Worm (Caenorhabditis elegans) whole organism, young adult: ENCODE data around the gene F53B1.8.
A peak's percentile ranks its signal among the peaks of the same experiment; 100 is the strongest.

Experiments used
- B0035.1 ChIP-seq: sonication (generic microtip); optimal IDR thresholded peaks from 2 replicates; lab custom pipeline; 2016; ENCODE audit warnings: missing genetic modification characterization, mild to moderate bottlenecking, missing compliant biosample characterization, missing genotype, missing genetic modification reagents
- B0261.1 ChIP-seq: sonication (generic microtip); optimal IDR thresholded peaks from 2 replicates; lab custom pipeline; 2016; ENCODE audit warnings: mild to moderate bottlenecking, missing genetic modification characterization, moderate library complexity, missing compliant biosample characterization
- B0336.3 ChIP-seq: fragments of 200-800 bp; sonication (Bioruptor generic); IDR thresholded peaks from 2 replicates; pipeline ENCODE4 v1.3.6; 2022; ENCODE audit warnings: missing genetic modification characterization, missing compliant biosample characterization
- C17E4.6 ChIP-seq: fragments of 200-800 bp; sonication (Bioruptor generic); IDR thresholded peaks from 2 replicates; pipeline ENCODE4 v1.3.6; 2022; ENCODE audit warnings: missing genetic modification reagents, missing genetic modification characterization, missing compliant biosample characterization
- F33H1.4 ChIP-seq: fragments of 200-800 bp; sonication (Bioruptor generic); IDR thresholded peaks from 2 replicates; pipeline ENCODE4 v1.3.6; 2022; ENCODE audit warnings: missing genetic modification reagents, missing genetic modification characterization, missing compliant biosample characterization
- F39B2.1 ChIP-seq: fragments of 200-800 bp; sonication (Bioruptor generic); IDR thresholded peaks from 2 replicates; pipeline ENCODE4 v1.3.6; 2022; ENCODE audit warnings: missing genetic modification reagents, missing genetic modification characterization, missing compliant biosample characterization
- F57A8.1 ChIP-seq: fragments of 200-800 bp; sonication (Bioruptor generic); optimal IDR thresholded peaks from 2 replicates; lab custom pipeline; 2018; ENCODE audit warnings: mild to moderate bottlenecking, missing genetic modification characterization, moderate library complexity, missing compliant biosample characterization
- T26A5.8 ChIP-seq: sonication (generic microtip); optimal IDR thresholded peaks from 2 replicates; lab custom pipeline; 2016; ENCODE audit warnings: missing genetic modification characterization, missing compliant biosample characterization
- Y67H2A.10 ChIP-seq: fragments of 200-800 bp; sonication (Bioruptor generic); conservative IDR thresholded peaks from 2 replicates; pipeline ENCODE4 v1.3.6; 2022; ENCODE audit warnings: missing genetic modification reagents, missing genetic modification characterization, missing compliant biosample characterization
- atf-7 ChIP-seq: sonication (generic microtip); optimal IDR thresholded peaks from 2 replicates; lab custom pipeline; 2017; ENCODE audit warnings: mild to moderate bottlenecking, missing genetic modification characterization, missing compliant biosample characterization
- attf-5 ChIP-seq: fragments of 200-800 bp; sonication (Bioruptor generic); optimal IDR thresholded peaks from 2 replicates; lab custom pipeline; 2018; ENCODE audit warnings: mild to moderate bottlenecking, missing genetic modification characterization, missing compliant biosample characterization
- ccch-3 ChIP-seq: fragments of 200-800 bp; sonication (Bioruptor generic); optimal IDR thresholded peaks from 2 replicates; lab custom pipeline; 2018; ENCODE audit warnings: mild to moderate bottlenecking, missing genetic modification characterization, missing compliant biosample characterization
- ceh-58 ChIP-seq: fragments of 200-800 bp; sonication (Bioruptor generic); IDR thresholded peaks from 2 replicates; pipeline ENCODE4 v1.3.6; 2022; ENCODE audit warnings: missing genetic modification characterization, missing compliant biosample characterization
- ceh-79 ChIP-seq: sonication (generic microtip); optimal IDR thresholded peaks from 2 replicates; lab custom pipeline; 2017; ENCODE audit warnings: mild to moderate bottlenecking, missing genetic modification characterization, missing compliant biosample characterization
- dpl-1 ChIP-seq: fragments of 150-350 bp; optimal IDR thresholded peaks from 2 replicates; lab custom pipeline; 2014; ENCODE audit warnings: missing biosample characterization, missing genetic modification reagents, missing genetic modification characterization
- egl-18 ChIP-seq: fragments of 200-800 bp; sonication (Bioruptor generic); IDR thresholded peaks from 2 replicates; pipeline ENCODE4 v1.3.6; 2022; ENCODE audit warnings: missing genetic modification reagents, missing genetic modification characterization, missing compliant biosample characterization
- egl-44 ChIP-seq: fragments of 200-800 bp; sonication (Bioruptor generic); IDR thresholded peaks from 2 replicates; pipeline ENCODE4 v1.3.6; 2022; ENCODE audit warnings: missing genetic modification reagents, missing genetic modification characterization, missing compliant biosample characterization
- egrh-3 ChIP-seq: fragments of 200-800 bp; sonication (Bioruptor generic); IDR thresholded peaks from 2 replicates; pipeline ENCODE4 v1.3.6; 2022; ENCODE audit warnings: missing genetic modification reagents, missing genetic modification characterization, missing compliant biosample characterization
- ets-4 ChIP-seq: fragments of 200-800 bp; sonication (Bioruptor generic); optimal IDR thresholded peaks from 2 replicates; lab custom pipeline; 2018; ENCODE audit warnings: mild to moderate bottlenecking, missing genetic modification characterization, missing compliant biosample characterization
- him-1 ChIP-seq: sonication (generic microtip); optimal IDR thresholded peaks from 2 replicates; lab custom pipeline; 2016; ENCODE audit warnings: missing genotype, missing genetic modification reagents, missing genetic modification characterization, missing compliant biosample characterization
- hlh-12 ChIP-seq: sonication (generic microtip); optimal IDR thresholded peaks from 2 replicates; lab custom pipeline; 2016; ENCODE audit warnings: missing genetic modification characterization, missing compliant biosample characterization
- hlh-26 ChIP-seq: fragments of 200-800 bp; sonication (Bioruptor generic); conservative IDR thresholded peaks from 2 replicates; pipeline ENCODE4 v1.3.6; 2022; ENCODE audit warnings: missing genetic modification reagents, missing genetic modification characterization, missing compliant biosample characterization
- hmg-1.2 ChIP-seq: fragments of 200-800 bp; sonication (Bioruptor generic); IDR thresholded peaks from 2 replicates; pipeline ENCODE4 v1.3.6; 2022; ENCODE audit warnings: missing genetic modification reagents, missing genetic modification characterization, missing compliant biosample characterization
- lin-40 ChIP-seq: sonication (generic microtip); optimal IDR thresholded peaks from 2 replicates; lab custom pipeline; 2016; ENCODE audit warnings: missing genetic modification characterization, mild to moderate bottlenecking, missing compliant biosample characterization, missing genotype, missing genetic modification reagents
- lir-1 ChIP-seq: fragments of 200-800 bp; sonication (Bioruptor generic); conservative IDR thresholded peaks from 2 replicates; pipeline ENCODE4 v1.3.6; 2022; ENCODE audit warnings: missing genetic modification reagents, missing genetic modification characterization, missing compliant biosample characterization
- lsl-1 ChIP-seq: fragments of 200-800 bp; sonication (Bioruptor generic); optimal IDR thresholded peaks from 2 replicates; lab custom pipeline; 2018; ENCODE audit warnings: mild to moderate bottlenecking, missing genetic modification characterization, moderate library complexity, missing compliant biosample characterization
- nhr-80 ChIP-seq: sonication (generic microtip); optimal IDR thresholded peaks from 2 replicates; lab custom pipeline; 2016; ENCODE audit warnings: missing genetic modification characterization, missing compliant biosample characterization
- nhr-90 ChIP-seq: sonication (generic microtip); optimal IDR thresholded peaks from 2 replicates; lab custom pipeline; 2016; ENCODE audit warnings: missing genotype, mild to moderate bottlenecking, missing genetic modification characterization, missing compliant biosample characterization
- pha-4 ChIP-seq: fragments of 150-350 bp; sonication (generic microtip); optimal IDR thresholded peaks from 2 replicates; lab custom pipeline; 2014; ENCODE audit warnings: missing biosample characterization, missing genetic modification reagents, missing genetic modification characterization
- snpc-3.4 ChIP-seq: sonication (generic microtip); optimal IDR thresholded peaks from 2 replicates; lab custom pipeline; 2017; ENCODE audit warnings: missing genetic modification characterization, mild to moderate bottlenecking, missing compliant biosample characterization, antibody characterized with exemption, moderate library complexity, missing genotype, missing genetic modification reagents
- snpc-4 ChIP-seq, 5 experiments: fragments of 150-350 bp in 1 of 5; sonication (generic microtip) in 4 of 5; optimal IDR thresholded peaks; 2 replicates each; lab custom pipeline; 2014 to 2018; ENCODE audit warnings: missing genetic modification characterization in 5 of 5, missing biosample characterization in 3 of 5, antibody characterized with exemption in 2 of 5, mild to moderate bottlenecking in 2 of 5, missing compliant biosample characterization in 2 of 5, missing genotype in 2 of 5, moderate library complexity in 2 of 5, missing genetic modification reagents in 1 of 5
- somi-1 ChIP-seq: fragments of 200-800 bp; sonication (Bioruptor generic); optimal IDR thresholded peaks from 2 replicates; lab custom pipeline; 2018; ENCODE audit warnings: mild to moderate bottlenecking, missing genetic modification characterization, missing compliant biosample characterization
- tlf-1 ChIP-seq: fragments of 200-800 bp; sonication (Bioruptor generic); optimal IDR thresholded peaks from 2 replicates; lab custom pipeline; 2018; ENCODE audit warnings: mild to moderate bottlenecking, missing genetic modification characterization, missing compliant biosample characterization
- unc-62 ChIP-seq: fragments of 150-350 bp; optimal IDR thresholded peaks from 2 replicates; lab custom pipeline; 2014; ENCODE audit warnings: missing biosample characterization, missing genetic modification reagents, missing genetic modification characterization
- zfh-2 ChIP-seq: fragments of 200-800 bp; sonication (Bioruptor generic); conservative IDR thresholded peaks from 2 replicates; pipeline ENCODE4 v1.3.6; 2022; ENCODE audit warnings: missing genetic modification reagents, missing genetic modification characterization, missing compliant biosample characterization
- ztf-26 ChIP-seq: sonication (generic microtip); optimal IDR thresholded peaks from 2 replicates; lab custom pipeline; 2017; ENCODE audit warnings: missing genetic modification characterization, missing compliant biosample characterization

F53B1.8 gene

ce11 chrX:2094094-2094493 is 35.9 kb downstream of the F53B1.8 start:
- TF ChIP-seq snpc-4 (GFP tag; optimal IDR thresholded peaks at IDR 0.05; lab: Kevin White, UChicago) (no peak), snpc-4 (tag; optimal IDR thresholded peaks at IDR 0.05; lab: Kevin White, UChicago) (no peak), dpl-1 (GFP tag; lab: Kevin White, UChicago) (no peak), lir-1 (GFP tag; lab: Robert Waterston, UW) (no peak), ccch-3 (GFP tag; lab: Kevin White, UChicago) (no peak), egrh-3 (peak; percentile 31; the same call in 1 of the 2 replicates), hlh-12 (tag; lab: Kevin White, UChicago) (no peak), Y67H2A.10 (GFP tag; lab: Robert Waterston, UW) (no peak), zfh-2 (GFP tag; lab: Robert Waterston, UW) (0 out of 2 replicates have a peak, but pooled peaks have one; percentile 21), ceh-79 (no peak)
- TF ChIP-seq, all 124 proteins: peak for 2

ce11 chrX:2093169-2093568 is 36.9 kb downstream of the F53B1.8 start, which contains the start of gene col-164:
Gene col-164, plus strand, starts transcription at chrX:2093469.
- no peak for TF ChIP-seq Y67H2A.10 (GFP tag; lab: Robert Waterston, UW)
- TF ChIP-seq tlf-1, result no peak
- no peak for TF ChIP-seq egl-18 (GFP tag; lab: Robert Waterston, UW)
- no peak for TF ChIP-seq him-1
- no peak for TF ChIP-seq atf-7 (tag; lab: Kevin White, UChicago)
- no peak for TF ChIP-seq ceh-79
- TF ChIP-seq lsl-1 (GFP tag; lab: Kevin White, UChicago), result no peak
- no peak for TF ChIP-seq F39B2.1 (GFP tag; lab: Robert Waterston, UW)
- no peak for TF ChIP-seq nhr-80
- no peak for TF ChIP-seq nhr-90 (tag; lab: Kevin White, UChicago)
- no peak for TF ChIP-seq ets-4
- no peak for TF ChIP-seq B0261.1 (tag; lab: Kevin White, UChicago)
- no peak for TF ChIP-seq B0035.1 (tag; lab: Kevin White, UChicago)
- no peak for TF ChIP-seq C17E4.6 (GFP tag; lab: Robert Waterston, UW)
- no peak for TF ChIP-seq unc-62 (GFP tag; lab: Kevin White, UChicago)
- TF ChIP-seq T26A5.8 (tag; lab: Kevin White, UChicago), result no peak
- TF ChIP-seq ceh-58, result no peak
- no peak for TF ChIP-seq egl-44 (GFP tag; lab: Robert Waterston, UW)
- TF ChIP-seq somi-1, result no peak
- TF ChIP-seq hlh-26, result no peak

- peak; percentile 42 for TF ChIP-seq attf-5 (GFP tag; lab: Kevin White, UChicago)
- peak; percentile 1 for TF ChIP-seq ztf-26 (tag; lab: Kevin White, UChicago)
- no peak for TF ChIP-seq atf-7 (tag; lab: Kevin White, UChicago)
- no peak for TF ChIP-seq snpc-3.4 (tag; lab: Kevin White, UChicago)
- TF ChIP-seq F33H1.4, result no peak
- TF ChIP-seq hmg-1.2 (GFP tag; lab: Robert Waterston, UW), result peak; percentile 46; the same call in 1 of the 2 replicates
- TF ChIP-seq nhr-80, result peak; percentile 64
- peak; percentile 3 for TF ChIP-seq unc-62 (GFP tag; lab: Kevin White, UChicago)
- TF ChIP-seq B0336.3 (GFP tag; lab: Robert Waterston, UW), result peak; percentile 24; the same call in 1 of the 2 replicates
- no peak for TF ChIP-seq F57A8.1 (GFP tag; lab: Kevin White, UChicago)
- TF ChIP-seq pha-4 (tag; lab: Kevin White, UChicago), result no peak
- TF ChIP-seq lin-40 (tag; lab: Kevin White, UChicago), result peak; percentile 15
Observed at ce11 chrX:2090493-2090892, 39.5 kb downstream of the F53B1.8 start.
